Fruit fly (Drosophila melanogaster): ENCODE measurements around the gene CAH4.

The CAH4 gene

DNA sequence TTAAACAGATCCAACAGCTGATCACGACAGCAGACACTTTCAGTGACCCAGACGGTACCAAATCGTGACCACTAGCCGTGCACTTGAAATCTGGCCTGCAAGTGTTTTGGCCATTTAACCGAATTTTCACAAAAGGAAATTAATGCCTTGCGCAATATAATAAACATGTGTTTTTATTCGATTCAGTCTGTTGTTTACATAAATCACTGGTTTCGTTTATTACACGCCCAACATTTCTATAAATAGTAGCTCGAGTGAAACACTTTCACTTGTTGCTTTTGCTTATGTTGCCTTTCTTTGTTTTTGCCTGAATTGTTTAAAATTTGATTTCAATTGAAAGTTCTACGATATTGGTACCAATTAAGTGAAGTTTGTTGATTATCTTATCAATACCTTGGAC, 45.0 kb downstream of the CAH4 start:
- TF ChIP-seq eg (GFP tag; IDR thresholded peaks at IDR 0.05) = no peak

DNA sequence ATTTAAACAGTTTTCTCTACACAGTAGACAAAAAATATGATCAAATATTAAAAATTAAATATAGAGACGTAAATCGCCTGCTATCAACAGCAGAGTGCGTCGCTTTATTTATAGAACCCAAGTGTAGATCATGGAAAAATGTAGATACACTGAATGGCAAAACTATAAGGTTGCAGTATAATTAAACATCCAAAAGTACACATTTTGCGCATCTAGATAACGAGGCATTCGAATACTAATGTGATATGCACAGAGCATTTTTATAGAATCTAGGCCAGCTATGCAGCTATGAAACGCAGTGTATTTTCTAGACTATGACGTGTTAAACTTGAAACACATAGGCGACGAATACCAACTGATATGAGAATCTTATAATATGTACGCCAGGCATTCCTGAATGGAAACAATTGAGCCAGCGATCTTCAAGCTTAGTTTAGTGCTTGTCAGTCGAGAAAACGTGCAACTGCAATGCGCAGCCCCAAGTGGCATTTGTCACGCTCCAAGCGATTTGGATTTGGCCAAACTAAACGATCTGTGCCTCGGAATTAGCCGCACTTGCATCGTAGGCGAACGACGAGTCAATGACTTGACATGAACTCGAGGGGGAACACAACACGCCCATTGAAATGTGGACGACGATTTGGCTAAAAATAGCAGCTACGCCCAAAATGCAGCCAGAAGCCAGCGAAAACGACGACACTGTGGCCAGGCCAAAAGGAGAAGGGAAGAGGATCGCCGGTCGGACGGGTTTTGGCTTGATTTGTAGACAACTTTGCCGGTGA, 46.3 kb downstream of the CAH4 start:
- peak; percentile 67 for TF ChIP-seq Lpt (GFP tag; optimal IDR thresholded peaks at IDR 0.05)
- TF ChIP-seq Eip93F (GFP tag; optimal IDR thresholded peaks at IDR 0.05) = no peak
- TF ChIP-seq CG7368 (GFP tag; optimal IDR thresholded peaks at IDR 0.05) = peak; percentile 81
- no peak for TF ChIP-seq svp (GFP tag)
- peak; percentile 82 for TF ChIP-seq CG34406 (GFP tag; optimal IDR thresholded peaks at IDR 0.05)
- TF ChIP-seq CG8119 (GFP tag; IDR thresholded peaks at IDR 0.05) = peak; percentile 92
- TF ChIP-seq Sox102F (GFP tag; optimal IDR thresholded peaks at IDR 0.05) = no peak
- TF ChIP-seq Hr4 (GFP tag; optimal IDR thresholded peaks at IDR 0.05) = peak; percentile 93
- peak; percentile 95 for TF ChIP-seq Gug (GFP tag; IDR thresholded peaks at IDR 0.05)
- peak; percentile 87 for TF ChIP-seq achi (GFP tag; optimal IDR thresholded peaks at IDR 0.05)
- no peak for TF ChIP-seq CG4318 (GFP tag; optimal IDR thresholded peaks at IDR 0.05)
- peak; percentile 80 for TF ChIP-seq fd59A (GFP tag; optimal IDR thresholded peaks at IDR 0.05)
- TF ChIP-seq CG15336 (GFP tag; IDR thresholded peaks at IDR 0.05) = peak; percentile 90
- no peak for TF ChIP-seq Met (GFP tag; optimal IDR thresholded peaks at IDR 0.05)
- TF ChIP-seq CG11762 (GFP tag; optimal IDR thresholded peaks at IDR 0.05; ENCODE audit: insufficient read depth) = peak; percentile 84
- TF ChIP-seq CG6276 (GFP tag; optimal IDR thresholded peaks at IDR 0.05) = peak; percentile 85
- TF ChIP-seq CG1621 (tag; optimal IDR thresholded peaks at IDR 0.05) = peak; percentile 92
- TF ChIP-seq CG8632 (GFP tag; optimal IDR thresholded peaks at IDR 0.05) = peak; percentile 74
- TF ChIP-seq cyc (GFP tag; optimal IDR thresholded peaks at IDR 0.05) = no peak
- TF ChIP-seq Hr38 (GFP tag; optimal IDR thresholded peaks at IDR 0.05) = peak; percentile 30
- TF ChIP-seq CG6792 (GFP tag; optimal IDR thresholded peaks at IDR 0.05) = peak; percentile 86
- TF ChIP-seq Eip75B (GFP tag; optimal IDR thresholded peaks at IDR 0.05) = peak; percentile 92
- peak; percentile 73 for TF ChIP-seq Sox15 (GFP tag; optimal IDR thresholded peaks at IDR 0.05)
- TF ChIP-seq CG9139 (GFP tag; optimal IDR thresholded peaks at IDR 0.05) = no peak
- TF ChIP-seq CG16779 (tag; optimal IDR thresholded peaks at IDR 0.05) = peak; percentile 87
- peak; percentile 83 for TF ChIP-seq topi (GFP tag; optimal IDR thresholded peaks at IDR 0.05)
- TF ChIP-seq spab (GFP tag; optimal IDR thresholded peaks at IDR 0.05) = peak; percentile 81
- TF ChIP-seq Eip78C (GFP tag) = peak; percentile 97
- TF ChIP-seq CG32006 (GFP tag; optimal IDR thresholded peaks at IDR 0.05) = peak; percentile 96
- peak; percentile 98 for TF ChIP-seq eg (GFP tag; IDR thresholded peaks at IDR 0.05)
- peak; percentile 87 for TF ChIP-seq lz (GFP tag; optimal IDR thresholded peaks at IDR 0.05)
- peak; percentile 65 for TF ChIP-seq CG8319 (GFP tag; optimal IDR thresholded peaks at IDR 0.05)
- peak; percentile 94 for TF ChIP-seq CG11294 (GFP tag; IDR thresholded peaks at IDR 0.05)
- TF ChIP-seq CG6808 (GFP tag; optimal IDR thresholded peaks at IDR 0.05) = no peak
- no peak for TF ChIP-seq CG6854 (GFP tag; optimal IDR thresholded peaks at IDR 0.05)
- TF ChIP-seq CG3919 (GFP tag; optimal IDR thresholded peaks at IDR 0.05) = peak; percentile 91
- peak; percentile 89 for TF ChIP-seq acj6 (GFP tag; optimal IDR thresholded peaks at IDR 0.05)
- peak; percentile 84 for TF ChIP-seq dac (GFP tag; optimal IDR thresholded peaks at IDR 0.05)
- peak; percentile 86 for TF ChIP-seq CG31627 (GFP tag; optimal IDR thresholded peaks at IDR 0.05)
- TF ChIP-seq CG3032 (tag; optimal IDR thresholded peaks at IDR 0.05) = peak; percentile 85
- TF ChIP-seq CG10669 (GFP tag; optimal IDR thresholded peaks at IDR 0.05) = no peak
- peak; percentile 86 for TF ChIP-seq dsx (GFP tag; optimal IDR thresholded peaks at IDR 0.05; ENCODE audit: poor library complexity, severe bottlenecking)
- TF ChIP-seq CG10631 (GFP tag; optimal IDR thresholded peaks at IDR 0.05) = peak; percentile 92
- peak; percentile 96 for TF ChIP-seq CG6163 (GFP tag; IDR thresholded peaks at IDR 0.05)
- TF ChIP-seq fd85E (GFP tag; optimal IDR thresholded peaks at IDR 0.05) = peak; percentile 52
- TF ChIP-seq net (GFP tag; optimal IDR thresholded peaks at IDR 0.05) = peak; percentile 89
- peak; percentile 80 for TF ChIP-seq fkh (GFP tag; optimal IDR thresholded peaks at IDR 0.05)
- peak; percentile 88 for TF ChIP-seq Hr39 (GFP tag; optimal IDR thresholded peaks at IDR 0.05)
- peak; percentile 87 for TF ChIP-seq vri (GFP tag; optimal IDR thresholded peaks at IDR 0.05)
